Fruit fly (Drosophila melanogaster) whole organism, wandering third instar larva: ENCODE measurements around the gene Rpt4R.

ENCODE experiments used
- Abd-B ChIP-seq: fragments of >200 bp; optimal IDR thresholded peaks from 2 replicates; lab custom pipeline; 2017; ENCODE audit warnings: missing biosample characterization, missing genetic modification characterization
- CG32264 ChIP-seq: fragments of 200-800 bp; sonication (Bioruptor generic); optimal IDR thresholded peaks from 2 replicates; lab custom pipeline; 2016; ENCODE audit warnings: missing biosample characterization, missing genetic modification characterization
- CrebA ChIP-seq: fragments of 200-800 bp; sonication (Bioruptor generic); optimal IDR thresholded peaks from 2 replicates; lab custom pipeline; 2016; ENCODE audit warnings: missing biosample characterization, mild to moderate bottlenecking, missing genetic modification characterization, borderline replicate concordance
- Dfd ChIP-seq: fragments of >200 bp; optimal IDR thresholded peaks from 2 replicates; lab custom pipeline; 2017; ENCODE audit warnings: missing biosample characterization, missing genetic modification characterization
- Dif ChIP-seq: fragments of 200-275, 200-300 bp; sonication (Bioruptor generic); optimal IDR thresholded peaks from 2 replicates; lab custom pipeline; 2018; ENCODE audit warnings: missing biosample characterization, missing genetic modification characterization; ENCODE audit not compliant: partially characterized antibody
- GATAd ChIP-seq: sonication (Bioruptor generic); optimal IDR thresholded peaks from 2 replicates; lab custom pipeline; 2016; ENCODE audit warnings: missing biosample characterization, missing genetic modification characterization
- HLH106 ChIP-seq: fragments of 200-800 bp; optimal IDR thresholded peaks from 3 replicates; lab custom pipeline; 2019; ENCODE audit warnings: missing biosample characterization, mild to moderate bottlenecking, missing genetic modification characterization, moderate library complexity
- Hnf4 ChIP-seq: fragments of 200-800 bp; sonication (Bioruptor generic); optimal IDR thresholded peaks from 2 replicates; lab custom pipeline; 2016; ENCODE audit warnings: missing biosample characterization, mild to moderate bottlenecking, missing genetic modification characterization
- Hr78 ChIP-seq: fragments of >200 bp; optimal IDR thresholded peaks from 2 replicates; lab custom pipeline; 2017; ENCODE audit warnings: missing biosample characterization, missing genetic modification characterization
- Jra ChIP-seq: sonication (Bioruptor generic); optimal IDR thresholded peaks from 2 replicates; lab custom pipeline; 2016; ENCODE audit warnings: missing biosample characterization, missing genetic modification characterization
- Mio ChIP-seq: sonication (Bioruptor generic); optimal IDR thresholded peaks from 2 replicates; lab custom pipeline; 2016; ENCODE audit warnings: missing biosample characterization, missing genetic modification characterization
- Myc ChIP-seq: fragments of >200 bp; optimal IDR thresholded peaks from 2 replicates; lab custom pipeline; 2017
- N ChIP-seq: fragments of >200 bp; optimal IDR thresholded peaks from 2 replicates; lab custom pipeline; 2018; ENCODE audit warnings: missing biosample characterization, missing external identifiers, missing genetic modification characterization
- OdsH ChIP-seq: fragments of 200-800 bp; sonication (Bioruptor generic); optimal IDR thresholded peaks from 2 replicates; lab custom pipeline; 2016; ENCODE audit warnings: missing biosample characterization, mild to moderate bottlenecking, missing genetic modification characterization
- Rel ChIP-seq, 2 experiments: fragments of 200-800 bp; sonication (Bioruptor generic) in 1 of 2; optimal IDR thresholded peaks; 2 replicates in 1 of 2; 3 replicates in 1 of 2; lab custom pipeline; 2016 to 2019; ENCODE audit warnings: mild to moderate bottlenecking in 2 of 2, missing biosample characterization in 2 of 2, missing genetic modification characterization in 2 of 2, moderate library complexity in 1 of 2
- Sp1 ChIP-seq: fragments of 200-800 bp; sonication (Bioruptor generic); optimal IDR thresholded peaks from 3 replicates; lab custom pipeline; 2019; ENCODE audit warnings: missing biosample characterization, mild to moderate bottlenecking, missing genetic modification characterization, moderate library complexity
- Vsx2 ChIP-seq: fragments of 200-300, 225-300 bp; sonication (Bioruptor generic); optimal IDR thresholded peaks from 2 replicates; lab custom pipeline; 2018; ENCODE audit warnings: missing biosample characterization, missing genetic modification characterization; ENCODE audit not compliant: partially characterized antibody
- br ChIP-seq: fragments of 200-800 bp; sonication (Bioruptor generic); optimal IDR thresholded peaks from 2 replicates; lab custom pipeline; 2016; ENCODE audit warnings: missing biosample characterization, missing genetic modification characterization
- brk ChIP-seq: fragments of 200-800 bp; sonication (Bioruptor generic); optimal IDR thresholded peaks from 2 replicates; lab custom pipeline; 2016; ENCODE audit warnings: missing biosample characterization, mild to moderate bottlenecking, missing genetic modification characterization
- dl ChIP-seq, 2 experiments: fragments of 175-275, 200-275 bp in 1 of 2; fragments of 200-275 bp in 1 of 2; sonication (Bioruptor generic); optimal IDR thresholded peaks; lab custom pipeline; 2018; ENCODE audit warnings: mild to moderate bottlenecking in 2 of 2, missing biosample characterization in 2 of 2, missing genetic modification characterization in 2 of 2, moderate library complexity in 2 of 2; ENCODE audit not compliant: partially characterized antibody in 2 of 2, insufficient read depth in 1 of 2
- dsf ChIP-seq: sonication (Bioruptor generic); optimal IDR thresholded peaks from 2 replicates; lab custom pipeline; 2016; ENCODE audit warnings: missing biosample characterization, missing genetic modification characterization, borderline replicate concordance
- ey ChIP-seq: fragments of 200-800 bp; sonication (Bioruptor generic); optimal IDR thresholded peaks from 2 replicates; lab custom pipeline; 2016; ENCODE audit warnings: missing biosample characterization, missing genetic modification characterization
- fru ChIP-seq: fragments of 200-800 bp; sonication (Bioruptor generic); optimal IDR thresholded peaks from 3 replicates; lab custom pipeline; 2016; ENCODE audit warnings: missing biosample characterization, mild to moderate bottlenecking, missing genetic modification characterization
- h ChIP-seq: fragments of 200-800 bp; sonication (Bioruptor generic); optimal IDR thresholded peaks from 3 replicates; lab custom pipeline; 2016; ENCODE audit warnings: missing biosample characterization, mild to moderate bottlenecking, missing genetic modification characterization
- jim ChIP-seq: fragments of 175-275, 200-325 bp; sonication (Bioruptor generic); optimal IDR thresholded peaks from 2 replicates; lab custom pipeline; 2016; ENCODE audit warnings: missing biosample characterization, mild to moderate bottlenecking, missing genetic modification characterization
- pan ChIP-seq: fragments of >200 bp; optimal IDR thresholded peaks from 2 replicates; lab custom pipeline; 2017
- psq ChIP-seq: fragments of 200-800 bp; sonication (Bioruptor generic); optimal IDR thresholded peaks from 3 replicates; lab custom pipeline; 2017; ENCODE audit warnings: missing biosample characterization, mild to moderate bottlenecking, missing genetic modification characterization, moderate library complexity
- rgr ChIP-seq: fragments of 200-800 bp; sonication (Bioruptor generic); optimal IDR thresholded peaks from 3 replicates; lab custom pipeline; 2016; ENCODE audit warnings: missing biosample characterization, mild to moderate bottlenecking, missing genetic modification characterization
- sage ChIP-seq: fragments of 200-800 bp; sonication (Bioruptor generic); optimal IDR thresholded peaks from 2 replicates; lab custom pipeline; 2016; ENCODE audit warnings: missing biosample characterization, mild to moderate bottlenecking, missing genetic modification characterization
- sv ChIP-seq: fragments of 200-800 bp; sonication (Bioruptor generic); optimal IDR thresholded peaks from 3 replicates; lab custom pipeline; 2016; ENCODE audit warnings: missing biosample characterization, missing genetic modification characterization
- tai ChIP-seq: sonication (Bioruptor generic); optimal IDR thresholded peaks from 2 replicates; lab custom pipeline; 2016; ENCODE audit warnings: missing biosample characterization, missing genetic modification characterization
- usp ChIP-seq: fragments of >200 bp; optimal IDR thresholded peaks from 2 replicates; lab custom pipeline; 2017; ENCODE audit warnings: missing biosample characterization, missing genetic modification characterization
- woc ChIP-seq: sonication (Bioruptor generic); optimal IDR thresholded peaks from 2 replicates; lab custom pipeline; 2016; ENCODE audit warnings: missing biosample characterization, mild to moderate bottlenecking, missing genetic modification characterization

Gene Rpt4R

dm6 chr3L:11973690-11974089, 32.0 kb downstream of the Rpt4R start, which contains the start of gene CG42397:
Gene CG42397 (minus strand): TSS chr3L:11973790.
- TF ChIP-seq brk (GFP tag; lab: Kevin White, UChicago) (no peak), HLH106 (no peak), Mio (GFP tag; lab: Kevin White, UChicago) (no peak), Rel (GFP tag; optimal IDR thresholded peaks at IDR 0.05; lab: Kevin White, UChicago) (no peak), Rel (tag; optimal IDR thresholded peaks at IDR 0.05; lab: Kevin White, UChicago) (no peak), sv (GFP tag; lab: Kevin White, UChicago) (no peak), Hnf4 (GFP tag; lab: Kevin White, UChicago) (no peak), dsf (no peak), Dif (GFP tag; lab: Kevin White, UChicago) (no peak), h (GFP tag; lab: Kevin White, UChicago) (no peak), GATAd (GFP tag; lab: Kevin White, UChicago) (no peak)

- TF ChIP-seq fru (GFP tag; lab: Kevin White, UChicago) = no peak
Observed at dm6 chr3L:11974605-11975004, 32.9 kb downstream of the Rpt4R start, which contains the start of gene CG14125. Gene CG14125 (plus strand): TSS chr3L:11974905.

dm6 chr3L:11975811-11976210, 34.1 kb downstream of the Rpt4R start, which contains the start of gene CG43896:
Gene CG43896 (plus strand): TSS chr3L:11976111.
- no peak for TF ChIP-seq sage (GFP tag; lab: Kevin White, UChicago)
- TF ChIP-seq fru (GFP tag; lab: Kevin White, UChicago) = no peak
- TF ChIP-seq CrebA (GFP tag; lab: Kevin White, UChicago) = no peak
- no peak for TF ChIP-seq sv (GFP tag; lab: Kevin White, UChicago)
- TF ChIP-seq h (GFP tag; lab: Kevin White, UChicago) = no peak
- TF ChIP-seq usp = no peak
- TF ChIP-seq br (GFP tag; lab: Kevin White, UChicago) = no peak
- no peak for TF ChIP-seq Myc (lab: Kevin White, UChicago)
- no peak for TF ChIP-seq Vsx2 (GFP tag; lab: Kevin White, UChicago)
- no peak for TF ChIP-seq OdsH (GFP tag; lab: Kevin White, UChicago)
- TF ChIP-seq ey = no peak
- no peak for TF ChIP-seq N (GFP tag; lab: Kevin White, UChicago)
- TF ChIP-seq pan (lab: Kevin White, UChicago) = no peak
- no peak for TF ChIP-seq rgr
- no peak for TF ChIP-seq jim (GFP tag; lab: Kevin White, UChicago)
- no peak for TF ChIP-seq Rel (GFP tag; optimal IDR thresholded peaks at IDR 0.05; lab: Kevin White, UChicago)
- no peak for TF ChIP-seq Rel (tag; optimal IDR thresholded peaks at IDR 0.05; lab: Kevin White, UChicago)
- no peak for TF ChIP-seq Mio (GFP tag; lab: Kevin White, UChicago)
- TF ChIP-seq GATAd (GFP tag; lab: Kevin White, UChicago) = no peak
- no peak for TF ChIP-seq Dfd
- TF ChIP-seq Hnf4 (GFP tag; lab: Kevin White, UChicago) = no peak

dm6 chr3L:11984606-11985005, 42.9 kb downstream of the Rpt4R start, which contains the start of gene CG6938:
Gene CG6938 (plus strand): TSS chr3L:11984906.
- TF ChIP-seq OdsH (GFP tag; lab: Kevin White, UChicago) (no peak), psq (GFP tag; lab: Kevin White, UChicago) (no peak), Rel (GFP tag; optimal IDR thresholded peaks at IDR 0.05; lab: Kevin White, UChicago) (no peak), Rel (tag; optimal IDR thresholded peaks at IDR 0.05; lab: Kevin White, UChicago) (no peak), brk (GFP tag; lab: Kevin White, UChicago) (no peak), tai (no peak), woc (GFP tag; lab: Kevin White, UChicago) (no peak), CG32264 (GFP tag; lab: Kevin White, UChicago) (no peak), sv (GFP tag; lab: Kevin White, UChicago) (no peak)

- TF ChIP-seq CrebA (GFP tag; lab: Kevin White, UChicago) (no peak), Jra (GFP tag; lab: Kevin White, UChicago) (no peak), N (GFP tag; lab: Kevin White, UChicago) (no peak), sv (GFP tag; lab: Kevin White, UChicago) (no peak), Dfd (no peak), jim (GFP tag; lab: Kevin White, UChicago) (no peak), psq (GFP tag; lab: Kevin White, UChicago) (no peak), Sp1 (GFP tag; lab: Kevin White, UChicago) (no peak), HLH106 (no peak), Hr78 (no peak), Abd-B (GFP tag; lab: Kevin White, UChicago) (no peak), Dif (GFP tag; lab: Kevin White, UChicago) (no peak), tai (no peak), Rel (GFP tag; optimal IDR thresholded peaks at IDR 0.05; lab: Kevin White, UChicago) (no peak), Rel (tag; optimal IDR thresholded peaks at IDR 0.05; lab: Kevin White, UChicago) (no peak), rgr (no peak), dl (GFP tag; optimal IDR thresholded peaks at IDR 0.05; lab: Kevin White, UChicago; ENCODE audit: insufficient read depth in 1 of 2, partially characterized antibody in 2 of 2) (no peak), Vsx2 (GFP tag; lab: Kevin White, UChicago) (no peak)
- TF ChIP-seq, all 38 proteins: peak for 0
Observed at dm6 chr3L:11990436-11990835, 48.7 kb downstream of the Rpt4R start, which contains the start of gene CG6931. Gene CG6931 (plus strand): TSS chr3L:11990736.
